Worm (Caenorhabditis elegans) whole organism, L3 larva: ENCODE data around the gene R52.6.
"Not testable (repeated sequence)": the region's sequence is repeated elsewhere in the genome, so short reads cannot be mapped to it uniquely, and the experiment has no call there.

ENCODE experiments used
- R02D3.7 ChIP-seq: fragments of 150-350 bp; optimal IDR thresholded peaks from 2 replicates; lab custom pipeline; 2014; ENCODE audit warnings: missing biosample characterization, missing genetic modification characterization
- ZK546.5 ChIP-seq: sonication (generic microtip); optimal IDR thresholded peaks from 2 replicates; lab custom pipeline; 2017; ENCODE audit warnings: missing biosample characterization, missing genetic modification characterization
- aly-2 ChIP-seq: fragments of 150-350 bp; optimal IDR thresholded peaks from 2 replicates; lab custom pipeline; 2014; ENCODE audit warnings: missing biosample characterization, missing genetic modification characterization
- ama-1 ChIP-seq: fragments of 150-350 bp; optimal IDR thresholded peaks from 2 replicates; lab custom pipeline; 2018
- ceh-28 ChIP-seq: fragments of 150-350 bp; optimal IDR thresholded peaks from 2 replicates; lab custom pipeline; 2014; ENCODE audit warnings: missing biosample characterization, missing genetic modification reagents, missing genetic modification characterization
- daf-12 ChIP-seq: fragments of 150-350 bp; optimal IDR thresholded peaks from 2 replicates; lab custom pipeline; 2014; ENCODE audit warnings: missing biosample characterization, missing genetic modification reagents, missing genetic modification characterization
- egl-27 ChIP-seq: sonication (generic microtip); optimal IDR thresholded peaks from 4 replicates; lab custom pipeline; 2017; ENCODE audit warnings: missing biosample characterization, missing genetic modification reagents, missing genetic modification characterization
- egl-5 ChIP-seq: fragments of 150-350 bp; optimal IDR thresholded peaks from 2 replicates; lab custom pipeline; 2017; ENCODE audit warnings: missing biosample characterization, missing genetic modification reagents, missing genetic modification characterization, inconsistent platforms
- eor-1 ChIP-seq, 2 experiments: fragments of 150-350 bp; optimal IDR thresholded peaks; 2 replicates each; lab custom pipeline; 2014 to 2018; ENCODE audit warnings: missing biosample characterization in 2 of 2, missing genetic modification characterization in 2 of 2
- fos-1 ChIP-seq: fragments of 150-350 bp; optimal IDR thresholded peaks from 2 replicates; lab custom pipeline; 2014; ENCODE audit warnings: missing biosample characterization, missing genetic modification characterization
- jun-1 ChIP-seq: fragments of 150-350 bp; optimal IDR thresholded peaks from 2 replicates; lab custom pipeline; 2014; ENCODE audit warnings: missing biosample characterization, missing genetic modification reagents, missing genetic modification characterization
- lin-15B ChIP-seq: fragments of 150-350 bp; optimal IDR thresholded peaks from 2 replicates; lab custom pipeline; 2014; ENCODE audit warnings: missing biosample characterization, missing genetic modification characterization
- mml-1 ChIP-seq: fragments of 150-350 bp; sonication (generic microtip); optimal IDR thresholded peaks from 3 replicates; lab custom pipeline; 2014; ENCODE audit warnings: missing biosample characterization, missing genetic modification characterization
- nhr-12 ChIP-seq: fragments of 150-350 bp; optimal IDR thresholded peaks from 2 replicates; lab custom pipeline; 2014; ENCODE audit warnings: missing biosample characterization, missing genetic modification characterization
- nhr-23 ChIP-seq: fragments of 150-350 bp; optimal IDR thresholded peaks from 2 replicates; lab custom pipeline; 2014; ENCODE audit warnings: missing biosample characterization, missing genetic modification reagents, missing genetic modification characterization
- nhr-25 ChIP-seq: sonication (generic microtip); optimal IDR thresholded peaks from 2 replicates; lab custom pipeline; 2017; ENCODE audit warnings: missing biosample characterization, missing genetic modification characterization
- pha-4 ChIP-seq: fragments of 150-350 bp; optimal IDR thresholded peaks from 2 replicates; lab custom pipeline; 2014; ENCODE audit warnings: missing biosample characterization, missing genetic modification reagents, missing genetic modification characterization
- sea-2 ChIP-seq: fragments of 150-350 bp; sonication (generic microtip); optimal IDR thresholded peaks from 4 replicates; lab custom pipeline; 2014; ENCODE audit warnings: missing biosample characterization, missing genetic modification reagents, missing genetic modification characterization
- skn-1 ChIP-seq: fragments of 150-350 bp; optimal IDR thresholded peaks from 2 replicates; lab custom pipeline; 2014; ENCODE audit warnings: missing biosample characterization, missing genetic modification characterization
- tbx-2 ChIP-seq: sonication (generic microtip); optimal IDR thresholded peaks from 2 replicates; lab custom pipeline; 2016; ENCODE audit warnings: mild to moderate bottlenecking, missing genetic modification characterization, missing compliant biosample characterization
- unc-39 ChIP-seq: sonication (generic microtip); optimal IDR thresholded peaks from 4 replicates; lab custom pipeline; 2017; ENCODE audit warnings: missing biosample characterization, missing genetic modification characterization
- zag-1 ChIP-seq: fragments of 150-350 bp; optimal IDR thresholded peaks from 2 replicates; lab custom pipeline; 2014; ENCODE audit warnings: missing biosample characterization, missing genetic modification characterization

Gene R52.6

ce11 chrII:2067451-2068021, 45.3 kb downstream of the R52.6 start, which contains the start of gene F07E5.12:
Gene F07E5.12 (plus strand): TSS chrII:2067971.
- TF ChIP-seq ceh-28 (tag; lab: Kevin White, UChicago); unc-39; nhr-12 (tag; lab: Kevin White, UChicago): not testable (repeated sequence)

- TF ChIP-seq egl-27 (tag; lab: Kevin White, UChicago) (no peak), nhr-25 (tag; lab: Kevin White, UChicago) (no peak), tbx-2 (tag; lab: Kevin White, UChicago) (no peak), lin-15B (tag; lab: Kevin White, UChicago) (no peak)
These were observed 48.4 kb downstream of the R52.6 start, which contains the start of gene fbxb-6 for ce11 chrII:2064497-2064896. Gene fbxb-6 (plus strand): TSS chrII:2064797.

- TF ChIP-seq nhr-23 (no peak), daf-12 (tag; lab: Kevin White, UChicago) (no peak), zag-1 (no peak), eor-1 (tag; optimal IDR thresholded peaks at IDR 0.05; lab: Kevin White, UChicago) (no peak), jun-1 (tag; lab: Kevin White, UChicago) (no peak), egl-5 (tag; lab: Kevin White, UChicago) (no peak), mml-1 (tag; lab: Kevin White, UChicago) (no peak), pha-4 (no peak), fos-1 (no peak), ama-1 (lab: Kevin White, UChicago) (no peak), aly-2 (tag; lab: Kevin White, UChicago) (no peak), skn-1 (tag; lab: Kevin White, UChicago) (no peak), sea-2 (GFP tag; lab: Kevin White, UChicago) (no peak), R02D3.7 (tag; lab: Kevin White, UChicago) (no peak), ZK546.5 (tag; lab: Kevin White, UChicago) (no peak), nhr-12 (tag; lab: Kevin White, UChicago) (no peak)
These were observed 48.9 kb downstream of the R52.6 start, which contains the start of gene F07E5.13 for ce11 chrII:2063989-2064388. Gene F07E5.13 (minus strand): TSS chrII:2064089.
